Worm (Caenorhabditis elegans) whole organism, young adult: ENCODE data around the gene bbs-4.
A peak's percentile ranks its signal among the peaks of the same experiment; 100 is the strongest.

Experiments
- B0336.3 ChIP-seq: fragments of 200-800 bp; sonication (Bioruptor generic); IDR thresholded peaks from 2 replicates; pipeline ENCODE4 v1.3.6; 2022; ENCODE audit warnings: missing genetic modification characterization, missing compliant biosample characterization
- D2030.7 ChIP-seq: fragments of 200-800 bp; sonication (Bioruptor generic); IDR thresholded peaks from 2 replicates; pipeline ENCODE4 v1.3.6; 2022; ENCODE audit warnings: missing genetic modification reagents, missing genetic modification characterization, missing compliant biosample characterization
- F23B12.7 ChIP-seq: sonication (generic microtip); optimal IDR thresholded peaks from 2 replicates; lab custom pipeline; 2017; ENCODE audit warnings: missing genetic modification characterization, mild to moderate bottlenecking, missing compliant biosample characterization, antibody characterized with exemption, moderate library complexity; ENCODE audit not compliant: insufficient read depth
- F33H1.4 ChIP-seq: fragments of 200-800 bp; sonication (Bioruptor generic); IDR thresholded peaks from 2 replicates; pipeline ENCODE4 v1.3.6; 2022; ENCODE audit warnings: missing genetic modification reagents, missing genetic modification characterization, missing compliant biosample characterization
- F49E8.2 ChIP-seq: sonication (generic microtip); optimal IDR thresholded peaks from 3 replicates; lab custom pipeline; 2017; ENCODE audit warnings: missing genetic modification characterization, mild to moderate bottlenecking, missing compliant biosample characterization, antibody characterized with exemption, moderate library complexity; ENCODE audit not compliant: insufficient read depth
- F52B5.7 ChIP-seq: sonication (generic microtip); optimal IDR thresholded peaks from 2 replicates; lab custom pipeline; 2016; ENCODE audit warnings: mild to moderate bottlenecking, missing genetic modification characterization, missing compliant biosample characterization
- K11D2.4 ChIP-seq: fragments of 200-800 bp; sonication (Bioruptor generic); IDR thresholded peaks from 2 replicates; pipeline ENCODE4 v1.3.6; 2022; ENCODE audit warnings: missing genetic modification reagents, missing genetic modification characterization, missing compliant biosample characterization
- ZK185.1 ChIP-seq: sonication (generic microtip); optimal IDR thresholded peaks from 2 replicates; lab custom pipeline; 2016; ENCODE audit warnings: mild to moderate bottlenecking, missing genetic modification characterization, missing compliant biosample characterization; ENCODE audit not compliant: poor library complexity, severe bottlenecking
- akir-1 ChIP-seq: fragments of 200-800 bp; sonication (Bioruptor generic); optimal IDR thresholded peaks from 2 replicates; lab custom pipeline; 2018; ENCODE audit warnings: mild to moderate bottlenecking, missing genetic modification characterization, moderate library complexity, missing compliant biosample characterization
- ama-1 ChIP-seq, 3 experiments: fragments of 150-350 bp in 1 of 3; sonication (generic microtip) in 2 of 3; optimal IDR thresholded peaks; 2 replicates each; lab custom pipeline; 2014 to 2018; ENCODE audit warnings: missing biosample characterization in 2 of 3, missing genetic modification characterization in 2 of 3, missing genetic modification reagents in 2 of 3
- aptf-2 ChIP-seq: fragments of 200-800 bp; sonication (Bioruptor generic); conservative IDR thresholded peaks from 2 replicates; pipeline ENCODE4 v1.3.6; 2022; ENCODE audit warnings: missing genetic modification reagents, missing genetic modification characterization, missing compliant biosample characterization
- ccch-3 ChIP-seq: fragments of 200-800 bp; sonication (Bioruptor generic); optimal IDR thresholded peaks from 2 replicates; lab custom pipeline; 2018; ENCODE audit warnings: mild to moderate bottlenecking, missing genetic modification characterization, missing compliant biosample characterization
- cebp-2 ChIP-seq: fragments of 200-800 bp; sonication (Bioruptor generic); IDR thresholded peaks from 2 replicates; pipeline ENCODE4 v1.3.6; 2022; ENCODE audit warnings: missing genetic modification characterization, missing compliant biosample characterization
- ceh-100 ChIP-seq: fragments of 200-800 bp; sonication (Bioruptor generic); IDR thresholded peaks from 2 replicates; pipeline ENCODE4 v1.3.6; 2022; ENCODE audit warnings: missing genetic modification reagents, missing genetic modification characterization, missing compliant biosample characterization
- ceh-27 ChIP-seq: fragments of 200-800 bp; sonication (Bioruptor generic); optimal IDR thresholded peaks from 2 replicates; lab custom pipeline; 2018; ENCODE audit warnings: mild to moderate bottlenecking, missing genetic modification characterization, moderate library complexity, missing compliant biosample characterization
- ceh-79 ChIP-seq: sonication (generic microtip); optimal IDR thresholded peaks from 2 replicates; lab custom pipeline; 2017; ENCODE audit warnings: mild to moderate bottlenecking, missing genetic modification characterization, missing compliant biosample characterization
- chd-7 ChIP-seq: sonication (generic microtip); optimal IDR thresholded peaks from 2 replicates; lab custom pipeline; 2016; ENCODE audit warnings: mild to moderate bottlenecking, missing genetic modification characterization, moderate library complexity, missing compliant biosample characterization
- dpl-1 ChIP-seq: fragments of 150-350 bp; optimal IDR thresholded peaks from 2 replicates; lab custom pipeline; 2014; ENCODE audit warnings: missing biosample characterization, missing genetic modification reagents, missing genetic modification characterization
- efl-1 ChIP-seq: fragments of 150-350 bp; optimal IDR thresholded peaks from 2 replicates; lab custom pipeline; 2014; ENCODE audit warnings: missing biosample characterization, missing genetic modification reagents, missing genetic modification characterization
- egl-18 ChIP-seq: fragments of 200-800 bp; sonication (Bioruptor generic); IDR thresholded peaks from 2 replicates; pipeline ENCODE4 v1.3.6; 2022; ENCODE audit warnings: missing genetic modification reagents, missing genetic modification characterization, missing compliant biosample characterization
- lin-26 ChIP-seq: fragments of 200-800 bp; sonication (Bioruptor generic); IDR thresholded peaks from 2 replicates; pipeline ENCODE4 v1.3.6; 2022; ENCODE audit warnings: missing genetic modification reagents, missing genetic modification characterization, missing compliant biosample characterization
- lin-35 ChIP-seq, 3 experiments: fragments of 150-350 bp in 2 of 3; sonication (generic microtip) in 1 of 3; optimal IDR thresholded peaks; 2 replicates each; lab custom pipeline; 2014 to 2018; ENCODE audit warnings: missing biosample characterization in 3 of 3, missing genetic modification characterization in 3 of 3, missing genetic modification reagents in 3 of 3
- lin-54 ChIP-seq: fragments of 200-800 bp; sonication (Bioruptor generic); optimal IDR thresholded peaks from 2 replicates; lab custom pipeline; 2018; ENCODE audit warnings: mild to moderate bottlenecking, missing genetic modification characterization, missing compliant biosample characterization
- lsl-1 ChIP-seq: fragments of 200-800 bp; sonication (Bioruptor generic); optimal IDR thresholded peaks from 2 replicates; lab custom pipeline; 2018; ENCODE audit warnings: mild to moderate bottlenecking, missing genetic modification characterization, moderate library complexity, missing compliant biosample characterization
- lsy-27 ChIP-seq: sonication (generic microtip); optimal IDR thresholded peaks from 2 replicates; lab custom pipeline; 2017; ENCODE audit warnings: missing genetic modification characterization, mild to moderate bottlenecking, missing compliant biosample characterization, antibody characterized with exemption, missing genotype, borderline replicate concordance; ENCODE audit not compliant: insufficient read depth
- madf-6 ChIP-seq: fragments of 200-800 bp; sonication (Bioruptor generic); IDR thresholded peaks from 2 replicates; pipeline ENCODE4 v1.3.6; 2022; ENCODE audit warnings: missing genetic modification reagents, missing genetic modification characterization, missing compliant biosample characterization
- madf-8 ChIP-seq: fragments of 200-800 bp; sonication (Bioruptor generic); conservative IDR thresholded peaks from 2 replicates; pipeline ENCODE4 v1.3.6; 2022; ENCODE audit warnings: missing genetic modification reagents, missing genetic modification characterization, missing compliant biosample characterization
- mcd-1 ChIP-seq: fragments of 200-800 bp; sonication (Bioruptor generic); IDR thresholded peaks from 2 replicates; pipeline ENCODE4 v1.3.6; 2022; ENCODE audit warnings: missing genetic modification reagents, missing genetic modification characterization, missing compliant biosample characterization
- nhr-27 ChIP-seq: fragments of 200-800 bp; sonication (Bioruptor generic); optimal IDR thresholded peaks from 2 replicates; lab custom pipeline; 2018; ENCODE audit warnings: mild to moderate bottlenecking, missing genetic modification characterization, moderate library complexity, missing compliant biosample characterization
- nhr-80 ChIP-seq: sonication (generic microtip); optimal IDR thresholded peaks from 2 replicates; lab custom pipeline; 2016; ENCODE audit warnings: missing genetic modification characterization, missing compliant biosample characterization
- nhr-90 ChIP-seq: sonication (generic microtip); optimal IDR thresholded peaks from 2 replicates; lab custom pipeline; 2016; ENCODE audit warnings: missing genotype, mild to moderate bottlenecking, missing genetic modification characterization, missing compliant biosample characterization
- pha-4 ChIP-seq: fragments of 150-350 bp; sonication (generic microtip); optimal IDR thresholded peaks from 2 replicates; lab custom pipeline; 2014; ENCODE audit warnings: missing biosample characterization, missing genetic modification reagents, missing genetic modification characterization
- rcor-1 ChIP-seq: fragments of 200-800 bp; sonication (Bioruptor generic); IDR thresholded peaks from 2 replicates; pipeline ENCODE4 v1.3.6; 2022; ENCODE audit warnings: missing genetic modification reagents, missing genetic modification characterization, missing compliant biosample characterization
- repo-1 ChIP-seq: sonication (generic microtip); optimal IDR thresholded peaks from 2 replicates; lab custom pipeline; 2017; ENCODE audit warnings: mild to moderate bottlenecking, missing genetic modification characterization, missing compliant biosample characterization
- sdz-38 ChIP-seq: sonication (generic microtip); optimal IDR thresholded peaks from 2 replicates; lab custom pipeline; 2016; ENCODE audit warnings: missing genotype, missing genetic modification characterization, missing compliant biosample characterization
- snpc-3.4 ChIP-seq: sonication (generic microtip); optimal IDR thresholded peaks from 2 replicates; lab custom pipeline; 2017; ENCODE audit warnings: missing genetic modification characterization, mild to moderate bottlenecking, missing compliant biosample characterization, antibody characterized with exemption, moderate library complexity, missing genotype, missing genetic modification reagents
- tbx-9 ChIP-seq: sonication (generic microtip); optimal IDR thresholded peaks from 2 replicates; lab custom pipeline; 2016; ENCODE audit warnings: borderline replicate concordance, missing genetic modification characterization, inconsistent platforms, missing compliant biosample characterization
- ztf-18 ChIP-seq: sonication (generic microtip); optimal IDR thresholded peaks from 2 replicates; lab custom pipeline; 2016; ENCODE audit warnings: missing genotype, mild to moderate bottlenecking, missing genetic modification characterization, missing compliant biosample characterization
- ztf-22 ChIP-seq: fragments of 200-800 bp; sonication (Bioruptor generic); optimal IDR thresholded peaks from 2 replicates; lab custom pipeline; 2018; ENCODE audit warnings: mild to moderate bottlenecking, missing genetic modification characterization, moderate library complexity, missing compliant biosample characterization
- ztf-25 ChIP-seq: fragments of 200-800 bp; sonication (Bioruptor generic); IDR thresholded peaks from 2 replicates; pipeline ENCODE4 v1.3.6; 2022; ENCODE audit warnings: missing genetic modification reagents, missing genetic modification characterization, missing compliant biosample characterization
- ztf-3 ChIP-seq: fragments of 200-800 bp; sonication (Bioruptor generic); optimal IDR thresholded peaks from 2 replicates; lab custom pipeline; 2018; ENCODE audit warnings: mild to moderate bottlenecking, missing genetic modification characterization, missing compliant biosample characterization
- ztf-6 ChIP-seq: fragments of 200-800 bp; sonication (Bioruptor generic); IDR thresholded peaks from 2 replicates; pipeline ENCODE4 v1.3.6; 2022; ENCODE audit warnings: missing genetic modification reagents, missing genetic modification characterization, missing compliant biosample characterization

The bbs-4 gene

ce11 chrIII:9614211-9614610, 2.2 kb upstream of the bbs-4 start, which contains the start of the genes pri-1 and F58A4.6:
pri-1 (minus strand) TSS chrIII:9614281.
F58A4.6 (plus strand) TSS chrIII:9614482.
- TF ChIP-seq dpl-1 (GFP tag; lab: Kevin White, UChicago) (peak; percentile 32), efl-1 (GFP tag; lab: Kevin White, UChicago) (peak; percentile 73), F33H1.4 (GFP tag; lab: Robert Waterston, UW) (peak; percentile 30; the same call in 1 of the 2 replicates), madf-6 (GFP tag; lab: Robert Waterston, UW) (peak; percentile 56; the same call in 1 of the 2 replicates), lsl-1 (peak; percentile 29), lin-54 (peak; percentile 56), ceh-27 (no peak), D2030.7 (GFP tag; lab: Robert Waterston, UW) (peak; percentile 25; the same call in 1 of the 2 replicates), lsy-27 (tag; lab: Kevin White, UChicago) (no peak), madf-8 (peak; percentile 19; the same call in 1 of the 2 replicates), ztf-18 (peak; percentile 6), ccch-3 (GFP tag; lab: Kevin White, UChicago) (no peak), mcd-1 (peak; percentile 83)

- TF ChIP-seq sdz-38 (tag; lab: Kevin White, UChicago) (no peak), akir-1 (GFP tag; lab: Kevin White, UChicago) (no peak), repo-1 (tag; lab: Kevin White, UChicago) (no peak), nhr-80 (tag; lab: Kevin White, UChicago) (no peak), madf-6 (GFP tag; lab: Robert Waterston, UW) (no peak), ama-1 (optimal IDR thresholded peaks at IDR 0.05; lab: Kevin White, UChicago) (no peak), ama-1 (GFP tag; optimal IDR thresholded peaks at IDR 0.05; lab: Kevin White, UChicago) (no peak), pha-4 (no peak), ztf-18 (no peak), ccch-3 (GFP tag; lab: Kevin White, UChicago) (no peak), cebp-2 (no peak), lsl-1 (no peak), F49E8.2 (tag; lab: Kevin White, UChicago) (no peak), F52B5.7 (tag; lab: Kevin White, UChicago) (no peak), nhr-90 (no peak), ztf-3 (no peak), ztf-22 (no peak), ceh-100 (GFP tag; lab: Robert Waterston, UW) (no peak), rcor-1 (GFP tag; lab: Robert Waterston, UW) (no peak)
Measured at ce11 chrIII:9608650-9609049, 3.3 kb downstream of the bbs-4 start, which contains the start of gene clec-161. clec-161 (minus strand) TSS chrIII:9608750.

ce11 chrIII:9600645-9601044, 11.4 kb downstream of the bbs-4 start, which contains the start of gene F58A4.2:
F58A4.2 (minus strand) TSS chrIII:9600745.
- TF ChIP-seq ceh-79 (tag; lab: Kevin White, UChicago) (no peak), efl-1 (GFP tag; lab: Kevin White, UChicago) (peak; percentile 26)

ce11 chrIII:9598168-9598567, 13.8 kb downstream of the bbs-4 start, which contains the start of gene F58A4.1:
F58A4.1 (plus strand) TSS chrIII:9598468.
- TF ChIP-seq ztf-25 (no peak), B0336.3 (GFP tag; lab: Robert Waterston, UW) (no peak), tbx-9 (tag; lab: Kevin White, UChicago) (no peak), K11D2.4 (GFP tag; lab: Robert Waterston, UW) (no peak), egl-18 (GFP tag; lab: Robert Waterston, UW) (no peak), chd-7 (tag; lab: Kevin White, UChicago) (no peak), aptf-2 (GFP tag; lab: Robert Waterston, UW) (no peak), lin-26 (no peak), lin-35 (GFP tag; optimal IDR thresholded peaks at IDR 0.05; lab: Kevin White, UChicago) (no peak), snpc-3.4 (tag; lab: Kevin White, UChicago) (no peak), repo-1 (tag; lab: Kevin White, UChicago) (no peak), ZK185.1 (no peak), nhr-27 (tag; lab: Kevin White, UChicago) (no peak), ztf-6 (no peak), F23B12.7 (tag; lab: Kevin White, UChicago) (no peak)
